Worm (Caenorhabditis elegans): ENCODE results near the gene T06D8.10.

ce11 chrII:11221771-11222355, 25.5 kb downstream of the T06D8.10 start, which contains the start of gene plpr-1:
- TF ChIP-seq ama-1 (optimal IDR thresholded peaks at IDR 0.05) (no peak), tra-4 (tag; optimal IDR thresholded peaks at IDR 0.05) (no peak), scrt-1 (GFP tag; IDR thresholded peaks at IDR 0.05) (no peak), hmbx-1 (tag; optimal IDR thresholded peaks at IDR 0.05) (no peak), tbx-37 (GFP tag; conservative IDR thresholded peaks at IDR 0.05) (no peak), hnd-1 (tag; optimal IDR thresholded peaks at IDR 0.05) (no peak), aly-1 (tag; optimal IDR thresholded peaks at IDR 0.05) (no peak), ets-7 (tag; optimal IDR thresholded peaks at IDR 0.05) (no peak), B0310.2 (tag; optimal IDR thresholded peaks at IDR 0.05) (no peak), pes-1 (GFP tag; IDR thresholded peaks at IDR 0.05) (no peak)
